Fruit fly (Drosophila melanogaster) whole organism, embryonic: ENCODE data around the gene Root.

Experiments
- ATbp ChIP-seq: fragments of 200-800 bp; sonication (Bioruptor generic); optimal IDR thresholded peaks from 2 replicates; lab custom pipeline; 2017; ENCODE audit warnings: missing biosample characterization, mild to moderate bottlenecking, missing genetic modification characterization, missing genetic modification reagents
- Abd-B ChIP-seq: fragments of 200-800 bp; sonication (Bioruptor generic); optimal IDR thresholded peaks from 2 replicates; lab custom pipeline; 2018; ENCODE audit warnings: missing biosample characterization, mild to moderate bottlenecking, missing genetic modification characterization, moderate library complexity
- Antp ChIP-seq: fragments of 200-800 bp; sonication (Bioruptor generic); optimal IDR thresholded peaks from 3 replicates; lab custom pipeline; 2016; ENCODE audit warnings: missing biosample characterization, missing genetic modification characterization
- Asciz ChIP-seq: fragments of 200-800 bp; sonication (Bioruptor generic); optimal IDR thresholded peaks from 2 replicates; lab custom pipeline; 2017; ENCODE audit warnings: missing biosample characterization, mild to moderate bottlenecking, missing genetic modification characterization, missing genetic modification reagents
- BEAF-32 ChIP-seq: fragments of 200-800 bp; sonication (Bioruptor generic); optimal IDR thresholded peaks from 3 replicates; lab custom pipeline; 2017; ENCODE audit warnings: missing biosample characterization, missing genetic modification characterization, mild to moderate bottlenecking, moderate library complexity, missing genetic modification reagents
- CG10321 ChIP-seq: fragments of 200-800 bp; sonication (Bioruptor generic); IDR thresholded peaks from 2 replicates; pipeline ENCODE4 v1.3.6; 2022; ENCODE audit warnings: missing biosample characterization, missing genetic modification characterization
- CG10366 ChIP-seq: fragments of 200-800 bp; sonication (Bioruptor generic); IDR thresholded peaks from 2 replicates; pipeline ENCODE4 v1.3.6; 2022; ENCODE audit warnings: missing biosample characterization, missing genetic modification characterization
- CG11085 ChIP-seq: fragments of 200-800 bp; sonication (Bioruptor generic); IDR thresholded peaks from 2 replicates; pipeline ENCODE4 v1.3.6; 2022; ENCODE audit warnings: missing biosample characterization, missing genetic modification characterization
- CG11093 ChIP-seq: fragments of 200-800 bp; sonication (Bioruptor generic); IDR thresholded peaks from 3 replicates; pipeline ENCODE4 v1.3.6; 2022; ENCODE audit warnings: missing biosample characterization, missing genetic modification characterization
- CG12155 ChIP-seq: fragments of 200-800 bp; sonication (Bioruptor generic); optimal IDR thresholded peaks from 3 replicates; lab custom pipeline; 2016; ENCODE audit warnings: missing biosample characterization, missing genetic modification characterization
- CG12219 ChIP-seq: fragments of 200-800 bp; sonication (Bioruptor generic); optimal IDR thresholded peaks from 3 replicates; lab custom pipeline; 2018; ENCODE audit warnings: missing biosample characterization, mild to moderate bottlenecking, missing genetic modification characterization
- CG14014 ChIP-seq: fragments of 200-800 bp; sonication (Bioruptor generic); IDR thresholded peaks from 2 replicates; pipeline ENCODE4 v1.3.6; 2022; ENCODE audit warnings: missing biosample characterization, missing genetic modification characterization
- CG14667 ChIP-seq: fragments of 200-800 bp; sonication (Bioruptor generic); IDR thresholded peaks from 2 replicates; pipeline ENCODE4 v1.3.6; 2022; ENCODE audit warnings: missing biosample characterization, missing genetic modification characterization
- CG15073 ChIP-seq: fragments of 200-800 bp; sonication (Bioruptor generic); optimal IDR thresholded peaks from 2 replicates; lab custom pipeline; 2016; ENCODE audit warnings: missing biosample characterization, missing genetic modification characterization
- CG17829 ChIP-seq: fragments of 200-800 bp; optimal IDR thresholded peaks from 2 replicates; lab custom pipeline; 2019; ENCODE audit warnings: missing biosample characterization, mild to moderate bottlenecking, missing genetic modification characterization, moderate library complexity
- CG1792 ChIP-seq: fragments of 200-800 bp; sonication (Bioruptor generic); optimal IDR thresholded peaks from 2 replicates; lab custom pipeline; 2016; ENCODE audit warnings: missing biosample characterization, missing genetic modification characterization
- CG2889 ChIP-seq: fragments of 200-800 bp; sonication (Bioruptor generic); IDR thresholded peaks from 3 replicates; pipeline ENCODE4 v1.3.6; 2022; ENCODE audit warnings: missing biosample characterization, missing genetic modification characterization
- CG31365 ChIP-seq: fragments of 200-800 bp; sonication (Bioruptor generic); optimal IDR thresholded peaks from 2 replicates; lab custom pipeline; 2018; ENCODE audit warnings: missing biosample characterization, mild to moderate bottlenecking, missing genetic modification characterization
- CG6654 ChIP-seq: fragments of 200-800 bp; sonication (Bioruptor generic); optimal IDR thresholded peaks from 2 replicates; lab custom pipeline; 2017; ENCODE audit warnings: missing biosample characterization, mild to moderate bottlenecking, missing genetic modification characterization
- CG7745 ChIP-seq: fragments of 200-800 bp; sonication (Bioruptor generic); optimal IDR thresholded peaks from 2 replicates; lab custom pipeline; 2018; ENCODE audit warnings: missing biosample characterization, mild to moderate bottlenecking, missing genetic modification characterization, moderate library complexity
- CG8359 ChIP-seq: fragments of 200-800 bp; sonication (Bioruptor generic); optimal IDR thresholded peaks from 2 replicates; lab custom pipeline; 2017; ENCODE audit warnings: missing biosample characterization, mild to moderate bottlenecking, missing genetic modification characterization, borderline replicate concordance
- CG9437 ChIP-seq: fragments of 200-800 bp; sonication (Bioruptor generic); optimal IDR thresholded peaks from 2 replicates; lab custom pipeline; 2018; ENCODE audit warnings: missing biosample characterization, mild to moderate bottlenecking, missing genetic modification characterization
- CHES-1-like ChIP-seq: fragments of 200-800 bp; sonication (Bioruptor generic); optimal IDR thresholded peaks from 2 replicates; lab custom pipeline; 2016; ENCODE audit warnings: missing biosample characterization, missing genetic modification characterization
- CoRest ChIP-seq: fragments of 200-800 bp; sonication (Bioruptor generic); optimal IDR thresholded peaks from 3 replicates; lab custom pipeline; 2018; ENCODE audit warnings: missing biosample characterization, mild to moderate bottlenecking, missing genetic modification characterization, moderate library complexity
- Dip3 ChIP-seq: fragments of 200-800 bp; sonication (Bioruptor generic); optimal IDR thresholded peaks from 3 replicates; lab custom pipeline; 2016; ENCODE audit warnings: missing biosample characterization, missing genetic modification characterization
- Dll ChIP-seq: fragments of 200-800 bp; sonication (Bioruptor generic); IDR thresholded peaks from 4 replicates; pipeline ENCODE4 v1.3.6; 2022; ENCODE audit warnings: missing biosample characterization, missing genetic modification characterization; ENCODE audit not compliant: partially characterized antibody
- Doc3 ChIP-seq: fragments of 200-800 bp; sonication (Bioruptor generic); IDR thresholded peaks from 3 replicates; pipeline ENCODE4 v1.3.6; 2022; ENCODE audit warnings: missing biosample characterization, missing genetic modification characterization; ENCODE audit not compliant: partially characterized antibody
- H2.0 ChIP-seq: fragments of 200-800 bp; sonication (Bioruptor generic); IDR thresholded peaks from 2 replicates; pipeline ENCODE4 v1.3.6; 2022; ENCODE audit warnings: missing biosample characterization, missing genetic modification characterization
- Kr ChIP-seq: fragments of 200-800 bp; sonication (Bioruptor generic); optimal IDR thresholded peaks from 2 replicates; lab custom pipeline; 2017; ENCODE audit warnings: missing biosample characterization, mild to moderate bottlenecking, missing genetic modification characterization
- Lhr ChIP-seq: fragments of 200-800 bp; sonication (Bioruptor generic); optimal IDR thresholded peaks from 3 replicates; lab custom pipeline; 2017; ENCODE audit warnings: mild to moderate bottlenecking, missing biosample characterization, missing genetic modification reagents, missing genetic modification characterization
- Lim3 ChIP-seq: fragments of 200-800 bp; sonication (Bioruptor generic); IDR thresholded peaks from 2 replicates; pipeline ENCODE4 v1.3.6; 2022; ENCODE audit warnings: missing biosample characterization, missing genetic modification characterization
- Opbp ChIP-seq: fragments of 200-800 bp; sonication (Bioruptor generic); IDR thresholded peaks from 3 replicates; pipeline ENCODE4 v1.3.6; 2022; ENCODE audit warnings: missing biosample characterization, missing genetic modification characterization; ENCODE audit not compliant: partially characterized antibody
- Scr ChIP-seq: fragments of 200-800 bp; sonication (Bioruptor generic); IDR thresholded peaks from 2 replicates; pipeline ENCODE4 v1.3.6; 2022; ENCODE audit warnings: missing biosample characterization, missing genetic modification characterization; ENCODE audit not compliant: partially characterized antibody
- Usf ChIP-seq: fragments of 200-800 bp; sonication (Bioruptor generic); optimal IDR thresholded peaks from 2 replicates; lab custom pipeline; 2017; ENCODE audit warnings: missing genotype, missing biosample characterization, missing genetic modification characterization
- abd-A ChIP-seq: fragments of 200-800 bp; sonication (Bioruptor generic); optimal IDR thresholded peaks from 3 replicates; lab custom pipeline; 2019; ENCODE audit warnings: missing biosample characterization, mild to moderate bottlenecking, missing genetic modification characterization, moderate library complexity
- al ChIP-seq: fragments of 200-800 bp; sonication (Bioruptor generic); IDR thresholded peaks from 2 replicates; pipeline ENCODE4 v1.3.6; 2022; ENCODE audit warnings: missing biosample characterization, missing genetic modification characterization
- caup ChIP-seq: fragments of 200-800 bp; sonication (Bioruptor generic); optimal IDR thresholded peaks from 3 replicates; lab custom pipeline; 2017; ENCODE audit warnings: missing biosample characterization, mild to moderate bottlenecking, missing genetic modification characterization, moderate library complexity; ENCODE audit not compliant: severe bottlenecking
- ems ChIP-seq: fragments of 200-800 bp; sonication (Bioruptor generic); optimal IDR thresholded peaks from 3 replicates; lab custom pipeline; 2016; ENCODE audit warnings: missing biosample characterization, missing genetic modification characterization
- fu2 ChIP-seq: fragments of 200-800 bp; sonication (Bioruptor generic); optimal IDR thresholded peaks from 2 replicates; lab custom pipeline; 2016; ENCODE audit warnings: missing biosample characterization, missing genetic modification characterization
- h ChIP-seq: fragments of >200 bp; optimal IDR thresholded peaks from 2 replicates; lab custom pipeline; 2017
- hb ChIP-seq: fragments of 200-800 bp; sonication (Bioruptor generic); IDR thresholded peaks from 3 replicates; pipeline ENCODE4 v1.3.6; 2022; ENCODE audit warnings: missing biosample characterization, missing genetic modification characterization; ENCODE audit not compliant: partially characterized antibody
- lola ChIP-seq, 3 experiments: fragments of >200 bp in 2 of 3; fragments of 200-800 bp in 1 of 3; sonication (Bioruptor generic) in 1 of 3; optimal IDR thresholded peaks; 2 replicates each; lab custom pipeline; 2017 to 2019; ENCODE audit warnings: missing biosample characterization in 3 of 3, missing genetic modification characterization in 3 of 3, mild to moderate bottlenecking in 1 of 3, moderate library complexity in 1 of 3
- nmo ChIP-seq: fragments of 200-800 bp; sonication (Bioruptor generic); optimal IDR thresholded peaks from 2 replicates; lab custom pipeline; 2018; ENCODE audit warnings: missing biosample characterization, mild to moderate bottlenecking, missing genetic modification characterization, moderate library complexity
- p53 ChIP-seq: fragments of 200-800 bp; sonication (Bioruptor generic); optimal IDR thresholded peaks from 2 replicates; lab custom pipeline; 2016; ENCODE audit warnings: missing biosample characterization, missing genetic modification characterization
- pfk ChIP-seq: fragments of 200-800 bp; sonication (Bioruptor generic); optimal IDR thresholded peaks from 2 replicates; lab custom pipeline; 2018; ENCODE audit warnings: missing biosample characterization, mild to moderate bottlenecking, missing genetic modification characterization, moderate library complexity
- pho ChIP-seq: fragments of 200-800 bp; sonication (Bioruptor generic); optimal IDR thresholded peaks from 2 replicates; lab custom pipeline; 2016; ENCODE audit warnings: missing biosample characterization, missing genetic modification characterization
- sc ChIP-seq, 3 experiments: fragments of >200 bp in 2 of 3; fragments of 200-800 bp in 1 of 3; sonication (Bioruptor generic) in 1 of 3; optimal IDR thresholded peaks; 2 replicates in 2 of 3; 3 replicates in 1 of 3; lab custom pipeline; 2017; ENCODE audit warnings: mild to moderate bottlenecking in 1 of 3, missing biosample characterization in 1 of 3, missing genetic modification characterization in 1 of 3, missing genetic modification reagents in 1 of 3
- ttk ChIP-seq: fragments of 200-800 bp; sonication (Bioruptor generic); IDR thresholded peaks from 2 replicates; pipeline ENCODE4 v2.1.2; 2022; ENCODE audit warnings: missing biosample characterization, missing genetic modification characterization
- vfl ChIP-seq: fragments of 200-800 bp; sonication (Bioruptor generic); optimal IDR thresholded peaks from 2 replicates; lab custom pipeline; 2016; ENCODE audit warnings: missing biosample characterization, missing genetic modification characterization
- wdn ChIP-seq: fragments of 200-800 bp; sonication (Bioruptor generic); IDR thresholded peaks from 2 replicates; pipeline ENCODE4 v1.3.6; 2022; ENCODE audit warnings: missing biosample characterization, missing genetic modification characterization

The Root gene

dm6 chr3R:24105312-24105902 is 7.7 kb upstream of the Root start, which contains the start of gene Syx1A (continued):
- no peak for TF ChIP-seq CG12155 (GFP tag; lab: Kevin White, UChicago)
- no peak for TF ChIP-seq CG15073 (GFP tag; lab: Kevin White, UChicago)
- no peak for TF ChIP-seq CG31365
- no peak for TF ChIP-seq CG8359 (GFP tag; lab: Kevin White, UChicago)
- no peak for TF ChIP-seq CG6654 (GFP tag; lab: Kevin White, UChicago)
- TF ChIP-seq ttk (GFP tag; lab: Robert Waterston, UW): no peak
- TF ChIP-seq CG7745 (tag; lab: Kevin White, UChicago): no peak
- no peak for TF ChIP-seq CG11085 (GFP tag; lab: Robert Waterston, UW)
- TF ChIP-seq Asciz (GFP tag; lab: Kevin White, UChicago): no peak
- TF ChIP-seq Dll (GFP tag; lab: Robert Waterston, UW): no peak
- peak; percentile 64 for TF ChIP-seq CG17829 (tag; lab: Kevin White, UChicago)
- TF ChIP-seq Abd-B (GFP tag; lab: Kevin White, UChicago): no peak
- TF ChIP-seq CG12219 (GFP tag; lab: Kevin White, UChicago): peak; percentile 10
- no peak for TF ChIP-seq CG1792 (GFP tag; lab: Kevin White, UChicago)
- TF ChIP-seq p53 (GFP tag; lab: Kevin White, UChicago): no peak
- no peak for TF ChIP-seq ATbp (GFP tag; lab: Kevin White, UChicago)
- TF ChIP-seq vfl: peak; percentile 9
- no peak for TF ChIP-seq CG10321 (GFP tag; lab: Robert Waterston, UW)
- no peak for TF ChIP-seq al (GFP tag; lab: Robert Waterston, UW)
- TF ChIP-seq ems (GFP tag; lab: Kevin White, UChicago): no peak
- TF ChIP-seq CG14014 (GFP tag; lab: Robert Waterston, UW): no peak
- peak; percentile 23 for TF ChIP-seq pho (GFP tag; lab: Kevin White, UChicago)
- no peak for TF ChIP-seq Opbp (GFP tag; lab: Robert Waterston, UW)
- TF ChIP-seq Lim3 (GFP tag; lab: Robert Waterston, UW): no peak
- no peak for TF ChIP-seq pfk
- no peak for TF ChIP-seq Dip3 (GFP tag; lab: Kevin White, UChicago)
- TF ChIP-seq H2.0 (GFP tag; lab: Robert Waterston, UW): no peak
- no peak for TF ChIP-seq wdn (GFP tag; lab: Robert Waterston, UW)
- peak; percentile 11 for TF ChIP-seq CoRest (tag; lab: Kevin White, UChicago)
- peak; percentile 29 for TF ChIP-seq nmo (GFP tag; lab: Kevin White, UChicago)
- TF ChIP-seq CG10366 (GFP tag; lab: Robert Waterston, UW): no peak
- TF ChIP-seq Usf: no peak
- no peak for TF ChIP-seq Antp (GFP tag; lab: Kevin White, UChicago)
- peak; percentile 28 for TF ChIP-seq caup (GFP tag; lab: Kevin White, UChicago)
- TF ChIP-seq h (lab: Kevin White, UChicago): no peak
- TF ChIP-seq lola (GFP tag; optimal IDR thresholded peaks at IDR 0.05; lab: Kevin White, UChicago): no peak
- TF ChIP-seq sc (optimal IDR thresholded peaks at IDR 0.05; lab: Kevin White, UChicago): no peak
- no peak for TF ChIP-seq sc (GFP tag; optimal IDR thresholded peaks at IDR 0.05; lab: Kevin White, UChicago)
- TF ChIP-seq hb (GFP tag; lab: Robert Waterston, UW): no peak
- no peak for TF ChIP-seq Scr
- TF ChIP-seq CHES-1-like (GFP tag; lab: Kevin White, UChicago): peak; percentile 43
- no peak for TF ChIP-seq CG2889 (GFP tag; lab: Robert Waterston, UW)
- TF ChIP-seq fu2 (GFP tag; lab: Kevin White, UChicago): no peak
- TF ChIP-seq BEAF-32 (GFP tag; lab: Kevin White, UChicago): peak; percentile 48
- TF ChIP-seq CG11093 (GFP tag; lab: Robert Waterston, UW): no peak
- no peak for TF ChIP-seq CG9437 (GFP tag; lab: Kevin White, UChicago)
- no peak for TF ChIP-seq Doc3 (GFP tag; lab: Robert Waterston, UW)
- TF ChIP-seq CG14667 (GFP tag; lab: Robert Waterston, UW): no peak
- TF ChIP-seq Kr (GFP tag; lab: Kevin White, UChicago): no peak
- TF ChIP-seq Lhr (GFP tag; lab: Kevin White, UChicago): peak; percentile 87
- TF ChIP-seq abd-A (tag; lab: Kevin White, UChicago): peak; percentile 25
